Worm (Caenorhabditis elegans) whole organism, L1 larva: ENCODE results near the gene T14G8.4.

Experiments used
- efl-1 ChIP-seq, 4 experiments: fragments of 150-350 bp; optimal IDR thresholded peaks in 3 of 4; peaks in 1 of 4; 1 replicate in 1 of 4; 2 replicates in 3 of 4; lab custom pipeline; 2014; ENCODE audit warnings: missing biosample characterization in 2 of 4, missing genetic modification characterization in 2 of 4, missing genetic modification reagents in 2 of 4
- ets-5 ChIP-seq: fragments of 200-800 bp; sonication (Bioruptor generic); IDR thresholded peaks from 2 replicates; pipeline ENCODE4 v1.3.6; 2022; ENCODE audit warnings: missing genetic modification characterization, missing compliant biosample characterization
- fos-1 ChIP-seq: fragments of 150-350 bp; optimal IDR thresholded peaks from 2 replicates; lab custom pipeline; 2014; ENCODE audit warnings: missing biosample characterization, missing genetic modification characterization
- nhr-71 ChIP-seq: sonication (generic microtip); optimal IDR thresholded peaks from 2 replicates; lab custom pipeline; 2016; ENCODE audit warnings: mild to moderate bottlenecking, missing genetic modification characterization, moderate library complexity, missing compliant biosample characterization

ce11 chrX:12818768-12819167 lies 44.9 kb downstream of the T14G8.4 start:
- TF ChIP-seq ets-5 (GFP tag; lab: Robert Waterston, UW) (no peak), fos-1 (no peak), nhr-71 (tag; lab: Kevin White, UChicago) (no peak), efl-1 (optimal IDR thresholded peaks at IDR 0.05; lab: Kevin White, UChicago) (no peak), efl-1 (GFP tag; optimal IDR thresholded peaks at IDR 0.05 in 1 of 2; lab: Kevin White, UChicago) (no peak)
